Fruit fly (Drosophila melanogaster) whole organism, embryonic: ENCODE results near the gene CG31287.

Experiments
- Awh ChIP-seq: fragments of 200-800 bp; sonication (Bioruptor generic); IDR thresholded peaks from 2 replicates; pipeline ENCODE4, ENCODE4 v1.3.6; 2022; ENCODE audit warnings: missing biosample characterization, missing genetic modification characterization
- CG12155 ChIP-seq: fragments of 200-800 bp; sonication (Bioruptor generic); optimal IDR thresholded peaks from 3 replicates; lab custom pipeline; 2016; ENCODE audit warnings: missing biosample characterization, missing genetic modification characterization
- CG12299 ChIP-seq: fragments of 200-800 bp; sonication (Bioruptor generic); optimal IDR thresholded peaks from 2 replicates; lab custom pipeline; 2018; ENCODE audit warnings: missing biosample characterization, mild to moderate bottlenecking, missing genetic modification characterization
- CG15514 ChIP-seq: fragments of 200-800 bp; sonication (Bioruptor generic); optimal IDR thresholded peaks from 3 replicates; lab custom pipeline; 2017; ENCODE audit warnings: missing biosample characterization, missing genetic modification characterization, mild to moderate bottlenecking, moderate library complexity, missing genetic modification reagents
- CG1603 ChIP-seq: fragments of 200-800 bp; sonication (Bioruptor generic); optimal IDR thresholded peaks from 2 replicates; lab custom pipeline; 2019; ENCODE audit warnings: missing biosample characterization, mild to moderate bottlenecking, missing genetic modification characterization, moderate library complexity
- CG1647 ChIP-seq: fragments of 200-800 bp; sonication (Bioruptor generic); optimal IDR thresholded peaks from 3 replicates; lab custom pipeline; 2016; ENCODE audit warnings: missing biosample characterization, missing genetic modification characterization
- CG17568 ChIP-seq: fragments of 200-800 bp; sonication (Bioruptor generic); optimal IDR thresholded peaks from 2 replicates; lab custom pipeline; 2018; ENCODE audit warnings: missing biosample characterization, mild to moderate bottlenecking, missing genetic modification characterization, moderate library complexity
- CG17829 ChIP-seq: fragments of 200-800 bp; optimal IDR thresholded peaks from 2 replicates; lab custom pipeline; 2019; ENCODE audit warnings: missing biosample characterization, mild to moderate bottlenecking, missing genetic modification characterization, moderate library complexity
- CG18011 ChIP-seq: fragments of 200-800 bp; sonication (Bioruptor generic); optimal IDR thresholded peaks from 2 replicates; lab custom pipeline; 2017; ENCODE audit warnings: missing biosample characterization, missing genetic modification characterization, mild to moderate bottlenecking, moderate library complexity, missing genotype
- CG2116 ChIP-seq: fragments of 200-800 bp; sonication (Bioruptor generic); optimal IDR thresholded peaks from 3 replicates; lab custom pipeline; 2018; ENCODE audit warnings: missing biosample characterization, mild to moderate bottlenecking, missing genetic modification characterization
- CG33213 ChIP-seq: fragments of 200-800 bp; sonication (Bioruptor generic); optimal IDR thresholded peaks from 3 replicates; lab custom pipeline; 2016; ENCODE audit warnings: missing biosample characterization, missing genetic modification characterization
- CG3995 ChIP-seq: fragments of 200-800 bp; sonication (Bioruptor generic); optimal IDR thresholded peaks from 3 replicates; lab custom pipeline; 2016; ENCODE audit warnings: missing biosample characterization, missing genetic modification characterization
- CG4707 ChIP-seq: fragments of 200-800 bp; sonication (Bioruptor generic); optimal IDR thresholded peaks from 2 replicates; lab custom pipeline; 2018; ENCODE audit warnings: missing biosample characterization, mild to moderate bottlenecking, missing genetic modification characterization, moderate library complexity
- CG6813 ChIP-seq: fragments of 200-800 bp; sonication (Bioruptor generic); optimal IDR thresholded peaks from 2 replicates; lab custom pipeline; 2017; ENCODE audit warnings: missing biosample characterization, missing genetic modification characterization, mild to moderate bottlenecking, moderate library complexity, missing genetic modification reagents
- CG8089 ChIP-seq: fragments of 200-800 bp; sonication (Bioruptor generic); optimal IDR thresholded peaks from 3 replicates; lab custom pipeline; 2016; ENCODE audit warnings: missing biosample characterization, missing genetic modification characterization
- CG8290 ChIP-seq, 3 experiments: fragments of 200-800 bp; sonication (Bioruptor generic); optimal IDR thresholded peaks; 2 replicates each; lab custom pipeline; 2016 to 2019; ENCODE audit warnings: missing biosample characterization in 3 of 3, missing genetic modification characterization in 3 of 3, mild to moderate bottlenecking in 2 of 3, moderate library complexity in 1 of 3
- CG8924 ChIP-seq: fragments of 200-800 bp; optimal IDR thresholded peaks from 3 replicates; lab custom pipeline; 2019; ENCODE audit warnings: missing biosample characterization, mild to moderate bottlenecking, missing genetic modification characterization, moderate library complexity
- CG9876 ChIP-seq: fragments of 200-800 bp; sonication (Bioruptor generic); optimal IDR thresholded peaks from 2 replicates; lab custom pipeline; 2016; ENCODE audit warnings: missing biosample characterization, missing genetic modification characterization
- D ChIP-seq, 2 experiments: fragments of 200-800 bp in 1 of 2; fragments of >200 bp in 1 of 2; sonication (Bioruptor generic) in 1 of 2; optimal IDR thresholded peaks; 2 replicates in 1 of 2; 3 replicates in 1 of 2; lab custom pipeline; 2017; ENCODE audit warnings: mild to moderate bottlenecking in 1 of 2, missing biosample characterization in 1 of 2, missing genetic modification characterization in 1 of 2, missing genetic modification reagents in 1 of 2
- Deaf1 ChIP-seq: fragments of 200-800 bp; optimal IDR thresholded peaks from 3 replicates; lab custom pipeline; 2019; ENCODE audit warnings: missing biosample characterization, mild to moderate bottlenecking, missing genetic modification characterization, moderate library complexity
- Gug ChIP-seq: fragments of 200-800 bp; sonication (Bioruptor generic); IDR thresholded peaks from 4 replicates; pipeline ENCODE4 v1.3.6; 2022; ENCODE audit warnings: missing biosample characterization, missing genetic modification characterization
- HmgD ChIP-seq: fragments of 200-800 bp; sonication (Bioruptor generic); optimal IDR thresholded peaks from 3 replicates; lab custom pipeline; 2016; ENCODE audit warnings: missing biosample characterization, missing genetic modification characterization
- Hsf ChIP-seq: fragments of 200-800 bp; sonication (Bioruptor generic); optimal IDR thresholded peaks from 3 replicates; lab custom pipeline; 2016; ENCODE audit warnings: missing biosample characterization, missing genetic modification characterization
- Jarid2 ChIP-seq: fragments of 200-800 bp; sonication (Bioruptor generic); optimal IDR thresholded peaks from 3 replicates; lab custom pipeline; 2017; ENCODE audit warnings: mild to moderate bottlenecking, missing biosample characterization, missing genetic modification reagents, missing genetic modification characterization
- MTF-1 ChIP-seq: fragments of 200-800 bp; sonication (Bioruptor generic); optimal IDR thresholded peaks from 2 replicates; lab custom pipeline; 2018; ENCODE audit warnings: missing biosample characterization, mild to moderate bottlenecking, missing genetic modification characterization, borderline replicate concordance
- NK7.1 ChIP-seq: fragments of 200-800 bp; sonication (Bioruptor generic); optimal IDR thresholded peaks from 3 replicates; lab custom pipeline; 2016; ENCODE audit warnings: missing biosample characterization, missing genetic modification characterization
- Six4 ChIP-seq: fragments of 200-800 bp; sonication (Bioruptor generic); optimal IDR thresholded peaks from 2 replicates; lab custom pipeline; 2016; ENCODE audit warnings: missing biosample characterization, missing genetic modification characterization
- aop ChIP-seq: fragments of 200-800 bp; sonication (Bioruptor generic); IDR thresholded peaks from 2 replicates; pipeline ENCODE4 v1.3.6; 2022; ENCODE audit warnings: missing biosample characterization, missing genetic modification characterization
- ase ChIP-seq: fragments of 200-800 bp; sonication (Bioruptor generic); IDR thresholded peaks from 3 replicates; pipeline ENCODE4 v1.3.6; 2022; ENCODE audit warnings: missing biosample characterization, missing genetic modification characterization
- cg ChIP-seq: fragments of 200-800 bp; sonication (Bioruptor generic); optimal IDR thresholded peaks from 3 replicates; lab custom pipeline; 2019; ENCODE audit warnings: missing biosample characterization, mild to moderate bottlenecking, missing genetic modification characterization, moderate library complexity
- dpn ChIP-seq, 2 experiments: fragments of 200-800 bp; sonication (Bioruptor generic); optimal IDR thresholded peaks; 3 replicates each; lab custom pipeline; 2016; ENCODE audit warnings: missing biosample characterization in 2 of 2, missing genetic modification characterization in 2 of 2
- exex ChIP-seq: fragments of 200-800 bp; sonication (Bioruptor generic); optimal IDR thresholded peaks from 4 replicates; lab custom pipeline; 2018; ENCODE audit warnings: missing biosample characterization, mild to moderate bottlenecking, missing genetic modification characterization, moderate library complexity
- gcm ChIP-seq: fragments of 200-800 bp; sonication (Bioruptor generic); optimal IDR thresholded peaks from 2 replicates; lab custom pipeline; 2019; ENCODE audit warnings: missing biosample characterization, mild to moderate bottlenecking, missing genetic modification characterization, moderate library complexity
- gcm2 ChIP-seq: fragments of 200-800 bp; sonication (Bioruptor generic); optimal IDR thresholded peaks from 2 replicates; lab custom pipeline; 2016; ENCODE audit warnings: missing biosample characterization, missing genetic modification characterization
- grau ChIP-seq: fragments of 200-800 bp; optimal IDR thresholded peaks from 3 replicates; lab custom pipeline; 2019; ENCODE audit warnings: missing biosample characterization, mild to moderate bottlenecking, missing genetic modification characterization, moderate library complexity
- gsb-n ChIP-seq: fragments of 200-800 bp; sonication (Bioruptor generic); optimal IDR thresholded peaks from 3 replicates; lab custom pipeline; 2018; ENCODE audit warnings: missing biosample characterization, mild to moderate bottlenecking, missing genetic modification characterization
- her ChIP-seq: fragments of 200-800 bp; sonication (Bioruptor generic); optimal IDR thresholded peaks from 2 replicates; lab custom pipeline; 2016; ENCODE audit warnings: missing biosample characterization, missing genetic modification characterization
- kah ChIP-seq: fragments of 200-800 bp; sonication (Bioruptor generic); optimal IDR thresholded peaks from 2 replicates; lab custom pipeline; 2018; ENCODE audit warnings: missing biosample characterization, mild to moderate bottlenecking, missing genetic modification characterization
- lbe ChIP-seq: fragments of 200-800 bp; sonication (Bioruptor generic); optimal IDR thresholded peaks from 2 replicates; lab custom pipeline; 2016; ENCODE audit warnings: missing biosample characterization, mild to moderate bottlenecking, missing genetic modification characterization
- lola ChIP-seq, 3 experiments: fragments of >200 bp in 2 of 3; fragments of 200-800 bp in 1 of 3; sonication (Bioruptor generic) in 1 of 3; optimal IDR thresholded peaks; 2 replicates each; lab custom pipeline; 2017 to 2019; ENCODE audit warnings: missing biosample characterization in 3 of 3, missing genetic modification characterization in 3 of 3, mild to moderate bottlenecking in 1 of 3, moderate library complexity in 1 of 3
- nau ChIP-seq: fragments of 200-800 bp; sonication (Bioruptor generic); optimal IDR thresholded peaks from 3 replicates; lab custom pipeline; 2017; ENCODE audit warnings: missing biosample characterization, mild to moderate bottlenecking, missing genetic modification characterization, missing genetic modification reagents
- nerfin-2 ChIP-seq: fragments of 200-800 bp; sonication (Bioruptor generic); IDR thresholded peaks from 2 replicates; pipeline ENCODE4 v1.3.6; 2022; ENCODE audit warnings: missing biosample characterization, missing genetic modification characterization; ENCODE audit not compliant: partially characterized antibody
- psq ChIP-seq: fragments of 200-800 bp; sonication (Bioruptor generic); optimal IDR thresholded peaks from 2 replicates; lab custom pipeline; 2017; ENCODE audit warnings: missing biosample characterization, missing genetic modification characterization
- pzg ChIP-seq: fragments of 200-800 bp; sonication (Bioruptor generic); optimal IDR thresholded peaks from 3 replicates; lab custom pipeline; 2018; ENCODE audit warnings: missing biosample characterization, mild to moderate bottlenecking, missing genetic modification characterization, moderate library complexity
- sr ChIP-seq: fragments of 200-800 bp; sonication (Bioruptor generic); IDR thresholded peaks from 3 replicates; pipeline ENCODE4 v1.3.6; 2022; ENCODE audit warnings: missing biosample characterization, missing genetic modification characterization
- stwl ChIP-seq: fragments of 200-800 bp; sonication (Bioruptor generic); optimal IDR thresholded peaks from 3 replicates; lab custom pipeline; 2018; ENCODE audit warnings: missing biosample characterization, mild to moderate bottlenecking, missing genetic modification characterization, moderate library complexity
- tin ChIP-seq: fragments of 200-800 bp; sonication (Bioruptor generic); optimal IDR thresholded peaks from 3 replicates; lab custom pipeline; 2016; ENCODE audit warnings: missing biosample characterization, missing genetic modification characterization

Gene CG31287

DNA sequence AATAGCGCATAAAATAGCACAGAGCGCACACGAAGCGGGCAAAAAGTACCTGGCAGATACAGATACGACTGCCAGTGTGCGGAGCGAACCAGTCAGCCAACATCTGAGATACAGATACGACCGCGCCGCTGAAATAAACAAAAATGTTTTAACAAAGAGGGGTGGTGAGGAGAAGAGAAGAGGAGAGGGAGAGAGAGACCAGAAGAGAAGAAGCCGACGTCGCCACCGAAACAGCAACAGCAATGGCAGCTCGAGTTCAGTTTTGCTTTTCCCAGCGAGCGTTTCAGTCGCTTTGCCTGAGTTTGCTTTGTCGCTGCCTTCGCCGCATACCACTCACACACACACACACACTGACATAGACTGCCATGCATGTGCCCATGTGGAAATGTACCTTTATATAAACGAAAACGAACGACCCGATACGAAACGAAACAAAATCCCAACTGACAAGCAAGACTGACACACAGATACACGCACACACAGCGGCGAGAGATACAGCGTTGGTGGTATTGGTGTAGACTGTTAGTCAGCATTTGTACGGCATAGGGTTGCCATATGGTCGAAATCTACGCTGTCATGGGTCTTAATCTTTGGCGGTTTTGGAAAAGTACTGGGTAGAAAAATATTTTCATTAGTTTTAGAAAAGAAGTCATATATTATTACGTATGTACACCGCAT is 38.1 kb downstream of the CG31287 start (continued):
- TF ChIP-seq NK7.1 (GFP tag; lab: Kevin White, UChicago) = peak; percentile 33
- TF ChIP-seq CG8290 (GFP tag; optimal IDR thresholded peaks at IDR 0.05; lab: Kevin White, UChicago) = peak; percentile 45
- peak; percentile 22 to 90 for TF ChIP-seq CG8290 (tag; optimal IDR thresholded peaks at IDR 0.05; lab: Kevin White, UChicago)
- no peak for TF ChIP-seq nerfin-2
- no peak for TF ChIP-seq aop (GFP tag; lab: Robert Waterston, UW)
- peak; percentile 58 for TF ChIP-seq lbe
- peak; percentile 52 for TF ChIP-seq CG12155 (GFP tag; lab: Kevin White, UChicago)
- peak; percentile 98 for TF ChIP-seq Deaf1 (tag; lab: Kevin White, UChicago)
- no peak for TF ChIP-seq Awh (GFP tag; lab: Robert Waterston, UW)
- TF ChIP-seq CG33213 (GFP tag; lab: Kevin White, UChicago) = peak; percentile 8
- no peak for TF ChIP-seq CG2116
- no peak for TF ChIP-seq ase (GFP tag; lab: Robert Waterston, UW)
- TF ChIP-seq CG9876 (GFP tag; lab: Kevin White, UChicago) = peak; percentile 38
- TF ChIP-seq CG17568 (GFP tag; lab: Kevin White, UChicago) = peak; percentile 50
- peak; percentile 38 for TF ChIP-seq Hsf
- TF ChIP-seq CG8089 (GFP tag; lab: Kevin White, UChicago) = peak; percentile 18
- peak; percentile 17 for TF ChIP-seq HmgD
- TF ChIP-seq CG6813 (GFP tag; lab: Kevin White, UChicago) = peak; percentile 43
- TF ChIP-seq pzg (GFP tag; lab: Kevin White, UChicago) = peak; percentile 31
- peak; percentile 29 for TF ChIP-seq gsb-n (tag; lab: Kevin White, UChicago)
- peak; percentile 32 for TF ChIP-seq CG3995
- TF ChIP-seq MTF-1 (GFP tag; lab: Kevin White, UChicago) = peak; percentile 46
- peak; percentile 70 for TF ChIP-seq Gug
- no peak for TF ChIP-seq sr (GFP tag; lab: Robert Waterston, UW)
- peak; percentile 43 for TF ChIP-seq CG1603 (tag; lab: Kevin White, UChicago)
- TF ChIP-seq cg (GFP tag; lab: Kevin White, UChicago) = peak; percentile 99
- TF ChIP-seq CG4707 = peak; percentile 6
- TF ChIP-seq psq = peak; percentile 89
- TF ChIP-seq Jarid2 (GFP tag; lab: Kevin White, UChicago) = peak; percentile 94
- TF ChIP-seq D (optimal IDR thresholded peaks at IDR 0.05; lab: Kevin White, UChicago) = peak; percentile 33
- peak; percentile 0 for TF ChIP-seq D (GFP tag; optimal IDR thresholded peaks at IDR 0.05; lab: Kevin White, UChicago)
- TF ChIP-seq lola (GFP tag; optimal IDR thresholded peaks at IDR 0.05; lab: Kevin White, UChicago) = peak in 1 of 3 experiments; percentile 41
- TF ChIP-seq CG1647 (GFP tag; lab: Kevin White, UChicago) = peak; percentile 60
- TF ChIP-seq CG17829 (tag; lab: Kevin White, UChicago) = peak; percentile 47
- TF ChIP-seq CG12299 (tag; lab: Kevin White, UChicago) = peak; percentile 44
- peak; percentile 30 for TF ChIP-seq gcm2 (GFP tag; lab: Kevin White, UChicago)
- peak; percentile 47 for TF ChIP-seq nau (GFP tag; lab: Kevin White, UChicago)
- TF ChIP-seq Six4 = peak; percentile 42
- TF ChIP-seq CG18011 (GFP tag; lab: Kevin White, UChicago) = no peak
- TF ChIP-seq her (GFP tag; lab: Kevin White, UChicago) = peak; percentile 31
- TF ChIP-seq CG15514 = peak; percentile 42
- TF ChIP-seq grau (tag; lab: Kevin White, UChicago) = peak; percentile 27
- peak; percentile 4 for TF ChIP-seq tin (GFP tag; lab: Kevin White, UChicago)
- peak; percentile 32 for TF ChIP-seq gcm (GFP tag; lab: Kevin White, UChicago)
- peak; percentile 18 for TF ChIP-seq exex (tag; lab: Kevin White, UChicago)
- peak in 1 of 2 experiments; percentile 31 for TF ChIP-seq dpn (GFP tag; optimal IDR thresholded peaks at IDR 0.05; lab: Kevin White, UChicago)
- peak; percentile 9 for TF ChIP-seq kah (GFP tag; lab: Kevin White, UChicago)
- peak; percentile 65 for TF ChIP-seq CG8924
- peak; percentile 63 for TF ChIP-seq stwl (tag; lab: Kevin White, UChicago)
